Fruit fly (Drosophila melanogaster) whole organism, embryonic: ENCODE measurements around the gene CG14100.

ENCODE experiments used
- Bdp1 ChIP-seq: fragments of 200-800 bp; sonication (Bioruptor generic); optimal IDR thresholded peaks from 3 replicates; lab custom pipeline; 2016; ENCODE audit warnings: missing biosample characterization, missing genetic modification characterization
- CG10209 ChIP-seq: fragments of 200-800 bp; sonication (Bioruptor generic); optimal IDR thresholded peaks from 3 replicates; lab custom pipeline; 2017; ENCODE audit warnings: missing biosample characterization, mild to moderate bottlenecking, missing genetic modification characterization, missing genetic modification reagents
- CG10543 ChIP-seq: fragments of 200-800 bp; sonication (Bioruptor generic); optimal IDR thresholded peaks from 3 replicates; lab custom pipeline; 2017; ENCODE audit warnings: missing biosample characterization, mild to moderate bottlenecking, missing genetic modification characterization, moderate library complexity
- CG11247 ChIP-seq: fragments of 200-800 bp; sonication (Bioruptor generic); IDR thresholded peaks from 2 replicates; pipeline ENCODE4 v1.3.6; 2022; ENCODE audit warnings: missing biosample characterization, missing genetic modification characterization
- CG11504 ChIP-seq: fragments of 200-800 bp; sonication (Bioruptor generic); optimal IDR thresholded peaks from 3 replicates; lab custom pipeline; 2019; ENCODE audit warnings: missing biosample characterization, mild to moderate bottlenecking, missing genetic modification characterization, moderate library complexity
- CG11723 ChIP-seq: fragments of 200-800 bp; sonication (Bioruptor generic); optimal IDR thresholded peaks from 2 replicates; lab custom pipeline; 2017; ENCODE audit warnings: missing biosample characterization, mild to moderate bottlenecking, missing genetic modification characterization
- CG12071 ChIP-seq: fragments of 200-800 bp; sonication (Bioruptor generic); optimal IDR thresholded peaks from 3 replicates; lab custom pipeline; 2018; ENCODE audit warnings: missing biosample characterization, mild to moderate bottlenecking, missing genetic modification characterization
- CG13123 ChIP-seq: fragments of 200-800 bp; sonication (Bioruptor generic); optimal IDR thresholded peaks from 2 replicates; lab custom pipeline; 2016; ENCODE audit warnings: missing biosample characterization, missing genetic modification characterization
- CG13894 ChIP-seq: fragments of 200-800 bp; sonication (Bioruptor generic); optimal IDR thresholded peaks from 3 replicates; lab custom pipeline; 2018; ENCODE audit warnings: missing biosample characterization, mild to moderate bottlenecking, missing genetic modification characterization, moderate library complexity
- CG1647 ChIP-seq: fragments of 200-800 bp; sonication (Bioruptor generic); optimal IDR thresholded peaks from 3 replicates; lab custom pipeline; 2016; ENCODE audit warnings: missing biosample characterization, missing genetic modification characterization
- CG18599 ChIP-seq: fragments of 200-800 bp; sonication (Bioruptor generic); optimal IDR thresholded peaks from 3 replicates; lab custom pipeline; 2017; ENCODE audit warnings: missing biosample characterization, missing genetic modification characterization, mild to moderate bottlenecking, moderate library complexity, missing genetic modification reagents
- CG2202 ChIP-seq: fragments of 200-800 bp; sonication (Bioruptor generic); optimal IDR thresholded peaks from 2 replicates; lab custom pipeline; 2018; ENCODE audit warnings: missing biosample characterization, mild to moderate bottlenecking, missing genetic modification characterization
- CG32767 ChIP-seq: fragments of 200-800 bp; sonication (Bioruptor generic); IDR thresholded peaks from 2 replicates; pipeline ENCODE4 v1.3.6; 2022; ENCODE audit warnings: missing biosample characterization, missing genetic modification characterization
- CG3847 ChIP-seq: fragments of 200-800 bp; sonication (Bioruptor generic); IDR thresholded peaks from 2 replicates; pipeline ENCODE4 v1.3.6; 2022; ENCODE audit warnings: missing biosample characterization, missing genetic modification characterization
- CG5245 ChIP-seq: fragments of 200-800 bp; sonication (Bioruptor generic); optimal IDR thresholded peaks from 3 replicates; lab custom pipeline; 2016; ENCODE audit warnings: missing biosample characterization, missing genetic modification characterization
- CG6254 ChIP-seq: fragments of 200-800 bp; sonication (Bioruptor generic); optimal IDR thresholded peaks from 3 replicates; lab custom pipeline; 2017; ENCODE audit warnings: mild to moderate bottlenecking, missing biosample characterization, missing genetic modification reagents, missing genetic modification characterization
- CG6689 ChIP-seq: fragments of 200-800 bp; sonication (Bioruptor generic); IDR thresholded peaks from 2 replicates; pipeline ENCODE4 v1.3.6; 2022; ENCODE audit warnings: missing biosample characterization, missing genetic modification characterization
- CG7987 ChIP-seq: fragments of 200-800 bp; sonication (Bioruptor generic); optimal IDR thresholded peaks from 2 replicates; lab custom pipeline; 2018; ENCODE audit warnings: missing biosample characterization, mild to moderate bottlenecking, missing genetic modification characterization, moderate library complexity
- CG8281 ChIP-seq: fragments of 200-800 bp; sonication (Bioruptor generic); optimal IDR thresholded peaks from 2 replicates; lab custom pipeline; 2018; ENCODE audit warnings: missing biosample characterization, mild to moderate bottlenecking, missing genetic modification characterization, moderate library complexity
- Deaf1 ChIP-seq: fragments of 200-800 bp; optimal IDR thresholded peaks from 3 replicates; lab custom pipeline; 2019; ENCODE audit warnings: missing biosample characterization, mild to moderate bottlenecking, missing genetic modification characterization, moderate library complexity
- E2f2 ChIP-seq: fragments of 200-800 bp; sonication (Bioruptor generic); IDR thresholded peaks from 2 replicates; pipeline ENCODE4 v1.3.6; 2022; ENCODE audit warnings: missing biosample characterization, missing genetic modification characterization
- Ets65A ChIP-seq: fragments of 200-800 bp; sonication (Bioruptor generic); peaks from one replicate; lab custom pipeline; 2016; ENCODE audit warnings: missing biosample characterization, missing genetic modification characterization
- HLH54F ChIP-seq: fragments of 200-800 bp; sonication (Bioruptor generic); optimal IDR thresholded peaks from 3 replicates; lab custom pipeline; 2016; ENCODE audit warnings: missing biosample characterization, missing genetic modification characterization
- Hand ChIP-seq: fragments of 200-800 bp; sonication (Bioruptor generic); optimal IDR thresholded peaks from 2 replicates; lab custom pipeline; 2017; ENCODE audit warnings: mild to moderate bottlenecking, missing biosample characterization, missing genetic modification reagents, missing genetic modification characterization
- NFAT ChIP-seq: fragments of 200-800 bp; sonication (Bioruptor generic); IDR thresholded peaks from 2 replicates; pipeline ENCODE4 v1.3.6; 2022; ENCODE audit warnings: missing biosample characterization, missing genetic modification characterization
- Nf-YC ChIP-seq: fragments of 200-800 bp; optimal IDR thresholded peaks from 3 replicates; lab custom pipeline; 2019; ENCODE audit warnings: missing biosample characterization, mild to moderate bottlenecking, missing genetic modification characterization, moderate library complexity
- Ravus ChIP-seq: fragments of 200-800 bp; sonication (Bioruptor generic); IDR thresholded peaks from 2 replicates; pipeline ENCODE4 v1.3.6; 2022; ENCODE audit warnings: missing biosample characterization, missing genetic modification characterization
- Rfx ChIP-seq: fragments of 200-800 bp; sonication (Bioruptor generic); IDR thresholded peaks from 2 replicates; pipeline ENCODE4 v1.3.6; 2022; ENCODE audit warnings: missing biosample characterization, missing genetic modification characterization
- Ssrp ChIP-seq: fragments of 200-800 bp; sonication (Bioruptor generic); optimal IDR thresholded peaks from 2 replicates; lab custom pipeline; 2018; ENCODE audit warnings: missing biosample characterization, mild to moderate bottlenecking, missing genetic modification characterization, moderate library complexity
- Trl ChIP-seq, 3 experiments: fragments of >200 bp in 2 of 3; fragments of 200-800 bp in 1 of 3; sonication (Bioruptor generic) in 1 of 3; optimal IDR thresholded peaks; 2 replicates in 1 of 3; 3 replicates in 2 of 3; lab custom pipeline; 2016 to 2017; ENCODE audit warnings: missing biosample characterization in 1 of 3, missing genetic modification characterization in 1 of 3
- ac ChIP-seq: fragments of 200-800 bp; sonication (Bioruptor generic); optimal IDR thresholded peaks from 3 replicates; lab custom pipeline; 2017; ENCODE audit warnings: missing biosample characterization, mild to moderate bottlenecking, missing genetic modification characterization
- amos ChIP-seq: fragments of 200-800 bp; sonication (Bioruptor generic); IDR thresholded peaks from 2 replicates; pipeline ENCODE4 v1.3.6; 2022; ENCODE audit warnings: missing biosample characterization, missing genetic modification characterization; ENCODE audit not compliant: partially characterized antibody
- ash1 ChIP-seq: fragments of 200-800 bp; sonication (Bioruptor generic); optimal IDR thresholded peaks from 2 replicates; lab custom pipeline; 2018; ENCODE audit warnings: missing biosample characterization, mild to moderate bottlenecking, missing genetic modification characterization
- cg ChIP-seq: fragments of 200-800 bp; sonication (Bioruptor generic); optimal IDR thresholded peaks from 3 replicates; lab custom pipeline; 2019; ENCODE audit warnings: missing biosample characterization, mild to moderate bottlenecking, missing genetic modification characterization, moderate library complexity
- chinmo ChIP-seq: fragments of 200-800 bp; sonication (Bioruptor generic); IDR thresholded peaks from 4 replicates; pipeline ENCODE4 v1.3.6; 2022; ENCODE audit warnings: missing biosample characterization, missing genetic modification characterization; ENCODE audit not compliant: partially characterized antibody
- chn ChIP-seq: fragments of 200-800 bp; sonication (Bioruptor generic); optimal IDR thresholded peaks from 2 replicates; lab custom pipeline; 2016; ENCODE audit warnings: missing biosample characterization, missing genetic modification characterization
- dysf ChIP-seq: fragments of 200-800 bp; sonication (Bioruptor generic); IDR thresholded peaks from 3 replicates; pipeline ENCODE4 v1.3.6; 2022; ENCODE audit warnings: missing biosample characterization, missing genetic modification characterization
- ems ChIP-seq: fragments of 200-800 bp; sonication (Bioruptor generic); optimal IDR thresholded peaks from 3 replicates; lab custom pipeline; 2016; ENCODE audit warnings: missing biosample characterization, missing genetic modification characterization
- ewg ChIP-seq: fragments of 200-800 bp; sonication (Bioruptor generic); optimal IDR thresholded peaks from 3 replicates; lab custom pipeline; 2017; ENCODE audit warnings: mild to moderate bottlenecking, missing biosample characterization, missing genetic modification reagents, missing genetic modification characterization
- gem ChIP-seq: fragments of 200-800 bp; sonication (Bioruptor generic); optimal IDR thresholded peaks from 2 replicates; lab custom pipeline; 2019; ENCODE audit warnings: missing biosample characterization, mild to moderate bottlenecking, missing genetic modification characterization, moderate library complexity
- gfzf ChIP-seq: fragments of 200-800 bp; sonication (Bioruptor generic); optimal IDR thresholded peaks from 2 replicates; lab custom pipeline; 2016; ENCODE audit warnings: missing biosample characterization, mild to moderate bottlenecking, missing genetic modification characterization, moderate library complexity
- jigr1 ChIP-seq: fragments of 200-800 bp; sonication (Bioruptor generic); IDR thresholded peaks from 3 replicates; pipeline ENCODE4 v1.3.6; 2022; ENCODE audit warnings: missing biosample characterization, missing genetic modification characterization
- oc ChIP-seq: fragments of 200-800 bp; sonication (Bioruptor generic); optimal IDR thresholded peaks from 2 replicates; lab custom pipeline; 2018; ENCODE audit warnings: missing biosample characterization, mild to moderate bottlenecking, missing genetic modification characterization, moderate library complexity
- sqz ChIP-seq: fragments of 200-800 bp; sonication (Bioruptor generic); optimal IDR thresholded peaks from 3 replicates; lab custom pipeline; 2018; ENCODE audit warnings: missing biosample characterization, mild to moderate bottlenecking, missing genetic modification characterization
- ttk ChIP-seq: fragments of 200-800 bp; sonication (Bioruptor generic); IDR thresholded peaks from 2 replicates; pipeline ENCODE4 v2.1.2; 2022; ENCODE audit warnings: missing biosample characterization, missing genetic modification characterization
- twi ChIP-seq: fragments of 200-800 bp; optimal IDR thresholded peaks from 2 replicates; lab custom pipeline; 2019; ENCODE audit warnings: missing biosample characterization, mild to moderate bottlenecking, missing genetic modification characterization, moderate library complexity

CG14100 gene

DNA sequence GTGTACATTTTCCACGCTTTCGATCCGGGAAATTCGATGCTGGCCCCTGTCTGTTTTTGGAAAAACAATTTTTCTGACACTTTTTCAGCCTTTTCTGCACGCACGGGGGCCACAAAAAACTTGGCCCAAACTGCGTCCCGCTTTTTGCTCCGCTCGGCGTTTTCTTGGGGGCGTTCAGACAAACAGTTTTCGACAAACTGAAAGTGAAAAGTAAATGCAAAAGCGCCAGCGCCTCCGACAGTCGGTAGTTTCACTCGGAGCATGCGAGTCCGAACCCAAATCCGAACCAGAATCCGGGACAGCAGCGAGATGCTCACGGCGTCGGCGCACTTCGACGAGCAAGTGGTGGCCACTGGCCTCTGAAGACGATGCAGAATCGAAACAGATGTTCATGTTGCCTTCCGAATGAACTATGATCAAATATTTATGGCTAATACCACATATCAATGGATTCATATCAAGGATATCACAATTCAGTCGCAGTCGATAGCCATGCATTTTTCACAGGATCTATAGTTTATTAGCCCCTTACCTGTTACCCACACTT lies 5.9 kb downstream of the CG14100 start, which contains the start of gene Shal (continued):
- TF ChIP-seq chinmo (GFP tag; lab: Robert Waterston, UW) (0 out of 4 replicates have a peak, but pooled peaks have one; percentile 16), amos (GFP tag; lab: Robert Waterston, UW) (no peak)

DNA sequence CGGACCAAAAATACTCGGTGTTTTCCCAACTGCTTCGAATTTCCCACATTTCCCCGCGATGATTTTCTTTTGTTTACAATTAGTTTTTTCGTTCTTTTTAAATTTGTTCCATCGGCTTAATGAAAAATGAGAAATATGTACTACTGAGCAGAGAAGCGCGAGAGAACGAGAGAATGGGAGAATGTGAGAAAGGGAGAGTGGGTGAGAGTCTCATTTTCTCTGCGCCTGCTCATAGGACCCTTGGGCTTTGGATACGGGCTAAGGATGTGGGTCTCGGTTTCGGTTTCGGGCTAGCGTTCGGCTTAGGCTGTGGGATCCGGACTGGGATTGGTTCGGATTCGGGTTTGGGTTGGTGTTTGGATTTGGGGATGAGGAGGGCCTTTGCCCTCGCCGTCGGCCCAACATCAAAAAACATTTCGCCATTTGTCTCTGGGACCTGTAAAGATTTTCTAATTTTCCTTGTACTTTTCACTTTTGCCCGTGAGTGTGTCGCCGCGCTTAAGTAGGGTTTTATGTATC lies 9.6 kb downstream of the CG14100 start:
- TF ChIP-seq ewg (GFP tag; lab: Kevin White, UChicago) (peak; percentile 63), CG6689 (GFP tag; lab: Robert Waterston, UW) (no peak), Nf-YC (tag; lab: Kevin White, UChicago) (peak; percentile 67), CG13894 (peak; percentile 60), jigr1 (GFP tag; lab: Robert Waterston, UW) (no peak), CG11247 (GFP tag; lab: Robert Waterston, UW) (no peak), Trl (optimal IDR thresholded peaks at IDR 0.05; lab: Kevin White, UChicago) (peak; percentile 33 to 68), Trl (GFP tag; optimal IDR thresholded peaks at IDR 0.05; lab: Kevin White, UChicago) (no peak), CG12071 (GFP tag; lab: Kevin White, UChicago) (no peak), ems (no peak), Ravus (peak; percentile 10; the same call in 1 of the 2 replicates), chn (no peak), twi (no peak), Deaf1 (peak; percentile 90), E2f2 (no peak), CG5245 (no peak)

DNA sequence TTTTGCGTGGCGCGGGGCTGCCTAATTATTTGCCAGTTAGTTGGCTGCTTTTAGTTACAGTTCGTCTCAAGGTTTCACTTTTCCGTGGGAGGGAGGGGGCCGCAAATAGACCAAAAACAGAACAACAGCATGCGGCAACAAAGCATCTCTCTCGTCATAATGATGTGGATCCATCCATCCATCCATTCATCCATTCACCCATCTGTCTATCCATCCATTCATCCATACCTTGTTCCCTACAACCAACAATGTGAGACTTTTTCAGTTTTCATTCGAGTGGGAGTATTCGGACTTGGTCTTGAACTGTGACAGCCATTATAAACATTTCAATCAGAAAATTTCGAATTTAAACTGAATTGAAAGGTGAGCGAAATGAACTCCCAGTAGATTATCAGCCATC lies 11.0 kb downstream of the CG14100 start:
- TF ChIP-seq ttk (GFP tag; lab: Robert Waterston, UW) (no peak), CG8281 (peak; percentile 98), Ets65A (GFP tag; lab: Kevin White, UChicago) (peak; percentile 16), NFAT (GFP tag; lab: Robert Waterston, UW) (no peak), dysf (GFP tag; lab: Robert Waterston, UW) (no peak), CG3847 (GFP tag; lab: Robert Waterston, UW) (no peak), Ssrp (tag; lab: Kevin White, UChicago) (no peak), Bdp1 (GFP tag; lab: Kevin White, UChicago) (no peak)

DNA sequence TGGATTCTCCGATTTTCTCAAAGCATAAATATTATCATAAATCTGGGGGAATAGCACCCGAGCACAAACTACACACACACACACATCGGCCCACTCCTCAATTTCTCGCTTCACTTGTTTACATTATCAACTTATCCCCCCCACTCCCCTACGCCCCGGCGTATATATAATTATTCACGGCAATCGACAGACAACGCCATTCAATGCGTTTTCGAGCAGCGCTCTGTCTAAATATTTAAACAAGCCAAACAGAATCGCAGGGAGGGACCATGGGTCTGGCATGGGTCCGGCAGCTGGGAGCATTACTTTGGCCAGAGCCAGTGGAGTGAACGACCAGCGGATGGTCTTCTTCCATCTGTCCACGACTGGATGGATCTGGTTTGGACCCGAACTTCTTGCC lies 14.7 kb downstream of the CG14100 start:
- TF ChIP-seq CG10209: peak; percentile 57
- peak; percentile 47 for TF ChIP-seq oc (tag; lab: Kevin White, UChicago)
- peak; percentile 41 for TF ChIP-seq CG6254 (GFP tag; lab: Kevin White, UChicago)
- TF ChIP-seq cg (GFP tag; lab: Kevin White, UChicago): peak; percentile 40
- TF ChIP-seq gem: peak; percentile 50
- TF ChIP-seq CG7987 (GFP tag; lab: Kevin White, UChicago): peak; percentile 65
- TF ChIP-seq ash1 (GFP tag; lab: Kevin White, UChicago): no peak
- TF ChIP-seq CG10543 (GFP tag; lab: Kevin White, UChicago): peak; percentile 75
- TF ChIP-seq CG11247 (GFP tag; lab: Robert Waterston, UW): no peak
- TF ChIP-seq CG11723 (GFP tag; lab: Kevin White, UChicago): peak; percentile 44
- peak; percentile 18 for TF ChIP-seq HLH54F (GFP tag; lab: Kevin White, UChicago)
- no peak for TF ChIP-seq gfzf
- TF ChIP-seq CG32767 (GFP tag; lab: Robert Waterston, UW): peak; percentile 28; the same call in 1 of the 2 replicates
- peak; percentile 36 for TF ChIP-seq CG11504 (tag; lab: Kevin White, UChicago)
- peak; percentile 39 for TF ChIP-seq CG1647 (GFP tag; lab: Kevin White, UChicago)
- peak; percentile 18; the same call in 1 of the 2 replicates for TF ChIP-seq Rfx (GFP tag; lab: Robert Waterston, UW)
- TF ChIP-seq ac (GFP tag; lab: Kevin White, UChicago): peak; percentile 12
- TF ChIP-seq CG13123 (GFP tag; lab: Kevin White, UChicago): no peak
- peak; percentile 28 for TF ChIP-seq CG18599 (GFP tag; lab: Kevin White, UChicago)
- no peak for TF ChIP-seq Hand (GFP tag; lab: Kevin White, UChicago)
- TF ChIP-seq CG2202 (tag; lab: Kevin White, UChicago): peak; percentile 45
- peak; percentile 24 for TF ChIP-seq sqz (GFP tag; lab: Kevin White, UChicago)
